Worm (Caenorhabditis elegans): Measurements from ENCODE around the gene lgc-35.

lgc-35 gene

ce11 chrII:12840057-12840456, at the start of gene lgc-35:
lgc-35 (minus strand) TSS chrII:12840157.
- TF ChIP-seq elt-3 (tag; optimal IDR thresholded peaks at IDR 0.05) (no peak), fos-1 (tag; optimal IDR thresholded peaks at IDR 0.05) (no peak), sup-37 (GFP tag; optimal IDR thresholded peaks at IDR 0.05) (no peak), nhr-76 (tag; optimal IDR thresholded peaks at IDR 0.05) (no peak)

ce11 chrII:12888471-12888870, 48.5 kb upstream of the lgc-35 start, which contains the start of gene F35C5.3:
F35C5.3 (plus strand) TSS chrII:12888771.
- TF ChIP-seq unc-30 (tag; optimal IDR thresholded peaks at IDR 0.05) (no peak), fos-1 (tag; optimal IDR thresholded peaks at IDR 0.05) (no peak), aly-2 (tag; optimal IDR thresholded peaks at IDR 0.05) (no peak), hlh-4 (tag; optimal IDR thresholded peaks at IDR 0.05) (no peak), F16B12.6 (tag; optimal IDR thresholded peaks at IDR 0.05) (no peak), ces-1 (GFP tag; optimal IDR thresholded peaks at IDR 0.05) (no peak), pag-3 (tag; optimal IDR thresholded peaks at IDR 0.05; ENCODE audit: borderline replicate concordance, insufficient read depth) (no peak), pax-3 (tag; optimal IDR thresholded peaks at IDR 0.05) (no peak), nhr-11 (tag; optimal IDR thresholded peaks at IDR 0.05) (no peak), mef-2 (tag; optimal IDR thresholded peaks at IDR 0.05) (no peak), nhr-28 (tag; optimal IDR thresholded peaks at IDR 0.05) (no peak)

DNA sequence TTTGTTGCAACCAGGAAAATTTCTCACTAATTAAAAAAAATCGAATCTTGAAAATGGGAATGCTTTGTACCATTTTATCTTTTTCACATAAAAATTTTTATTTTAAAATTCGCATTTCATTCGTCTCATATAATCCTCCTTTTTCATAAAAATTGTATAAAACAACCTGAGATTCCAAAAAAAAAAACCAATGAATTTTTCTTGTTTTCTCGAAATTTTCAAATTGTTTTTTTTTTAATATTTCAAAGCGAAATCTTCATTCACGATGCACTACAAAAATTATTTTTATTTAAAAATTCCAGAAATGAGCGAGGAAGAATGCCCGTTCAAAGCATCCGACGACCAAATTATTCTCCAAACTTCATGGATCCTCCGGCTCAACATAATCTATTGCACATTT, 45.0 kb upstream of the lgc-35 start, which contains the start of gene sra-14:
Gene sra-14 (plus strand): TSS at position 301 of the 400 bp plus-strand sequence.
- TF ChIP-seq nhr-90 (tag; optimal IDR thresholded peaks at IDR 0.05; ENCODE audit: poor library complexity) (no peak), aha-1 (tag; optimal IDR thresholded peaks at IDR 0.05) (no peak), jun-1 (tag; optimal IDR thresholded peaks at IDR 0.05) (no peak), alr-1 (tag; optimal IDR thresholded peaks at IDR 0.05; ENCODE audit: borderline replicate concordance) (no peak), skn-1 (tag; optimal IDR thresholded peaks at IDR 0.05) (no peak), grh-1 (GFP tag; IDR thresholded peaks at IDR 0.05) (no peak), nhr-20 (tag; optimal IDR thresholded peaks at IDR 0.05) (no peak), tbx-2 (tag; optimal IDR thresholded peaks at IDR 0.05) (no peak), pag-3 (tag; optimal IDR thresholded peaks at IDR 0.05; ENCODE audit: borderline replicate concordance, insufficient read depth) (no peak), fkh-10 (GFP tag; optimal IDR thresholded peaks at IDR 0.05) (no peak), aly-2 (tag; optimal IDR thresholded peaks at IDR 0.05) (no peak), mef-2 (tag; optimal IDR thresholded peaks at IDR 0.05) (no peak), xbp-1 (tag; optimal IDR thresholded peaks at IDR 0.05) (no peak), pqm-1 (tag; optimal IDR thresholded peaks at IDR 0.05) (no peak), egl-27 (tag; optimal IDR thresholded peaks at IDR 0.05) (no peak)

ce11 chrII:12880406-12880805, 40.4 kb upstream of the lgc-35 start, which contains the start of gene F35C5.1:
F35C5.1 (plus strand) TSS chrII:12880804.
- TF ChIP-seq lin-13 (GFP tag; optimal IDR thresholded peaks at IDR 0.05) (no peak), nhr-90 (tag; optimal IDR thresholded peaks at IDR 0.05; ENCODE audit: poor library complexity) (no peak), aha-1 (tag; optimal IDR thresholded peaks at IDR 0.05) (no peak), mab-9 (GFP tag; IDR thresholded peaks at IDR 0.05) (no peak), alr-1 (tag; optimal IDR thresholded peaks at IDR 0.05; ENCODE audit: borderline replicate concordance) (no peak), zip-4 (GFP tag; optimal IDR thresholded peaks at IDR 0.05) (no peak), efl-3 (GFP tag; optimal IDR thresholded peaks at IDR 0.05) (no peak), snpc-4 (tag; optimal IDR thresholded peaks at IDR 0.05) (no peak), elt-3 (tag; optimal IDR thresholded peaks at IDR 0.05) (no peak)

DNA sequence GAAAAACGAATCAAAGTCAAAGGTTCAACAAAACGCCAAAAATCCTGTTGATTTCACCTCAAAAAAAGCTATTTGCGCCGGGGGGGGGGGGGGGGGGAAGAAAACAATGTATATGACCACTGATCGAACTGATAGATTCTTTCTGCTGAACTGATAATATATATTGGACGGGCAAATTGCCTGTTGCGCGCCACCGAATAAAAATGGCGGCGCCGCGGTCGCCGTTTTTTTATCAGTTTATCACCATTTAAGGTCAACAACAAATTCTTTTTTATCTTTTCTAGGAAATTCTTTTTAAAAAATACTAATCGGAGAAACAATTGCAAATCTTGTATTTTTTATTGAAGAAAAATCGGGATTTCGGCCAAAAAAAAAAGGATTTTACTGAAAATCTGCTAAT, 39.8 kb upstream of the lgc-35 start:
- no peak for TF ChIP-seq hlh-4 (tag; optimal IDR thresholded peaks at IDR 0.05)
- peak in 1 of 6 experiments; percentile 70 for TF ChIP-seq elt-3 (tag; optimal IDR thresholded peaks at IDR 0.05)
- TF ChIP-seq nhr-20 (tag; optimal IDR thresholded peaks at IDR 0.05): no peak
- TF ChIP-seq blmp-1 (tag; optimal IDR thresholded peaks at IDR 0.05): peak; percentile 20
- TF ChIP-seq nhr-71 (tag; optimal IDR thresholded peaks at IDR 0.05): no peak
- 0 out of 2 replicates have a peak, but pooled peaks have one; percentile 8 for TF ChIP-seq nhr-19 (GFP tag; conservative IDR thresholded peaks at IDR 0.05)
- no peak for TF ChIP-seq nhr-76 (tag; optimal IDR thresholded peaks at IDR 0.05)
- no peak for TF ChIP-seq lin-35 (GFP tag; optimal IDR thresholded peaks at IDR 0.05)
- peak; percentile 73 for TF ChIP-seq elt-2 (tag; optimal IDR thresholded peaks at IDR 0.05)

Measured in whole organism, L1 larva.